Fruit fly (Drosophila melanogaster) whole organism, adult: Measurements from ENCODE around the gene SkpC.
A peak's percentile ranks its signal among the peaks of the same experiment; 100 is the strongest.

Experiments
- CG14711 ChIP-seq: fragments of 200-800 bp; sonication (Bioruptor generic); optimal IDR thresholded peaks from 2 replicates; lab custom pipeline; 2018; ENCODE audit warnings: missing biosample characterization, mild to moderate bottlenecking, missing genetic modification characterization, moderate library complexity
- CG7045 ChIP-seq: fragments of 200-800 bp; sonication (Bioruptor generic); optimal IDR thresholded peaks from 2 replicates; lab custom pipeline; 2017; ENCODE audit warnings: missing biosample characterization, mild to moderate bottlenecking, missing genetic modification characterization
- Clk ChIP-seq: fragments of 200-800 bp; sonication (Bioruptor generic); optimal IDR thresholded peaks from 2 replicates; lab custom pipeline; 2017; ENCODE audit warnings: missing biosample characterization, missing genetic modification characterization
- Mnt ChIP-seq: fragments of 200-800 bp; sonication (Bioruptor generic); optimal IDR thresholded peaks from 2 replicates; lab custom pipeline; 2016; ENCODE audit warnings: missing biosample characterization, mild to moderate bottlenecking, missing genetic modification characterization
- kay ChIP-seq: fragments of 200-800 bp; sonication (Bioruptor generic); peaks from one replicate; lab custom pipeline; 2016; ENCODE audit warnings: missing biosample characterization, missing genetic modification characterization, borderline replicate concordance
- ovo ChIP-seq: fragments of 200-800 bp; sonication (Bioruptor generic); optimal IDR thresholded peaks from 2 replicates; lab custom pipeline; 2016; ENCODE audit warnings: missing biosample characterization, missing genetic modification characterization
- pad ChIP-seq: fragments of 200-800 bp; sonication (Bioruptor generic); optimal IDR thresholded peaks from 3 replicates; lab custom pipeline; 2017; ENCODE audit warnings: missing biosample characterization, missing genetic modification characterization, mild to moderate bottlenecking, moderate library complexity, missing genetic modification reagents
- toe ChIP-seq: fragments of 200-800 bp; sonication (Bioruptor generic); optimal IDR thresholded peaks from 2 replicates; lab custom pipeline; 2016; ENCODE audit warnings: missing biosample characterization, missing genetic modification characterization

DNA sequence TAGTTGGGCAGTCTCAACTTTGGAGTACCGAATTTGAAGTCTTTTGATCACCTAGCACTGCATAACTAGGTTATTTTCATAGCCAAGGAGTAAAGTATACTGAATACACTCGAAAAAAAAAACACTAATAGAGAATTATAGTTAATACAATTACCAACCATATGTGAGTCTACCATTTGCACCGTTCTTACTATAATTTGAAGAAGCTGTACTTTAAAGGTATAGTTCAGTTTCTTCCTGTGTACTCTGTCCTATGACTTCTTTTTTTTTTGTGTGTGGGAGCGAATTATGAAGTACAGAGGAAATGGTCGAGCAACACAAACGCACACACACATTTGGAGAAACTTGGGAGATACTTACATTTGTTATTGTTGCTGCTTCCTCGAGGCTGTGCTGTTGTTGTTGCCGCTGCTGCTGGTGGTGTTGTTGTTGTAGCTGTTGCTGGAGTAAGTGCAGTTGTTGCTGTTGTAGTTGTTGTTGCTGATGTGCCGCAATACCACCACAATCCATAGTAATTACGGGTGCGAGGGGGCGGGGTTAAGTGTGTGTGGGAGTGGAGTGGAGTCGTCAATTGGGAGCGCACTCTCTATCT, 34.7 kb downstream of the SkpC start:
- TF ChIP-seq kay (GFP tag; lab: Kevin White, UChicago), result no peak
- no peak for TF ChIP-seq ovo (GFP tag; lab: Kevin White, UChicago)
- peak; percentile 49 for TF ChIP-seq CG14711 (tag; lab: Kevin White, UChicago)
- TF ChIP-seq Clk, result no peak
- no peak for TF ChIP-seq Mnt (GFP tag; lab: Kevin White, UChicago)
- no peak for TF ChIP-seq pad (GFP tag; lab: Kevin White, UChicago)
- TF ChIP-seq CG7045 (GFP tag; lab: Kevin White, UChicago), result no peak
- no peak for TF ChIP-seq toe (GFP tag; lab: Kevin White, UChicago)
